Worm (Caenorhabditis elegans): ENCODE measurements around the gene F35D11.1.

DNA sequence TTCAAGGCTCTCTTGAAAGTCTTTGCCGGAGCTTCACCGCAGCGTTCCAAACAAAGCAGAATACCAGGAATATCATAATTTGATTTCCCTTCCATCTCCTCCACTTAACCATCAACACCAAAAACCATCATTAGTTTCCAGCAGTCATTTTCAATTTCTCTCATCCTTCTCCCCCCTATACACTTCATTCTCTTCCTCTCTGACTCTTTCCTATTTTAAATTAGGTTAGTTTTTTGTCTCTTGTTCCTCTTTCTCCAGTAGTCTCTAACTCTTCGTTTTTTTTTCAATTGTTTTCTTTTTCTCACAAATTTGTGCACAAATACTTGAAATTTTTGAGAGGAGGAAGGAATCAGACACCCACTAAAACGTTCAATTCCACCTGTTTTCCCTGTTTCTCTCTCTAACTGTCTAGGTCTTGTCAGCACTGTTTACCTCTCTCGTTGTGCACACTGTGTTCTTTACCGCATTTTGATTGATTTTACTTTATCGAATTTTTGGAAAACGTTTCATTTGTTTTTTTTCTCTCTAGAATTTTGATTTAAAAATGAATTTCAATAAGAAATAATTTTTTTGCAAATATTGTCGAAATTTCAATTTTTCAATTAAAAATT is 19.9 kb upstream of the F35D11.1 start:
- TF ChIP-seq sea-1 (GFP tag; conservative IDR thresholded peaks at IDR 0.05): no peak
- no peak for TF ChIP-seq scrt-1 (GFP tag; IDR thresholded peaks at IDR 0.05)
- TF ChIP-seq hnd-1 (tag; optimal IDR thresholded peaks at IDR 0.05): no peak

Data from whole organism, early embryonic.